Fruit fly (Drosophila melanogaster) whole organism, embryonic: ENCODE data around the gene Ccdc114.

Source experiments
- BEAF-32 ChIP-seq: fragments of 200-800 bp; sonication (Bioruptor generic); optimal IDR thresholded peaks from 3 replicates; lab custom pipeline; 2017; ENCODE audit warnings: missing biosample characterization, missing genetic modification characterization, mild to moderate bottlenecking, moderate library complexity, missing genetic modification reagents
- Bgb ChIP-seq: fragments of 200-800 bp; sonication (Bioruptor generic); IDR thresholded peaks from 2 replicates; pipeline ENCODE4 v1.3.6; 2022; ENCODE audit warnings: missing biosample characterization, missing genetic modification characterization; ENCODE audit not compliant: partially characterized antibody
- CG1024 ChIP-seq: fragments of 200-800 bp; sonication (Bioruptor generic); IDR thresholded peaks from 2 replicates; pipeline ENCODE4 v1.3.6; 2022; ENCODE audit warnings: missing biosample characterization, missing genetic modification characterization
- CG10267 ChIP-seq: fragments of 200-800 bp; sonication (Bioruptor generic); optimal IDR thresholded peaks from 2 replicates; lab custom pipeline; 2018; ENCODE audit warnings: missing biosample characterization, mild to moderate bottlenecking, missing genetic modification characterization, moderate library complexity
- CG10321 ChIP-seq: fragments of 200-800 bp; sonication (Bioruptor generic); IDR thresholded peaks from 2 replicates; pipeline ENCODE4 v1.3.6; 2022; ENCODE audit warnings: missing biosample characterization, missing genetic modification characterization
- CG10654 ChIP-seq: fragments of 200-800 bp; sonication (Bioruptor generic); optimal IDR thresholded peaks from 2 replicates; lab custom pipeline; 2016; ENCODE audit warnings: missing biosample characterization, missing genetic modification characterization
- CG12769 ChIP-seq: fragments of 200-800 bp; sonication (Bioruptor generic); optimal IDR thresholded peaks from 2 replicates; lab custom pipeline; 2019; ENCODE audit warnings: missing biosample characterization, mild to moderate bottlenecking, missing genetic modification characterization, moderate library complexity
- CG14050 ChIP-seq: fragments of 200-800 bp; sonication (Bioruptor generic); IDR thresholded peaks from 3 replicates; pipeline ENCODE4 v1.3.6; 2022; ENCODE audit warnings: missing biosample characterization, missing genetic modification characterization
- CG14710 ChIP-seq: fragments of 200-800 bp; sonication (Bioruptor generic); optimal IDR thresholded peaks from 3 replicates; lab custom pipeline; 2019; ENCODE audit warnings: missing biosample characterization, mild to moderate bottlenecking, missing genetic modification characterization, moderate library complexity
- CG16813 ChIP-seq: fragments of 200-800 bp; sonication (Bioruptor generic); IDR thresholded peaks from 3 replicates; pipeline ENCODE4 v1.3.6; 2022; ENCODE audit warnings: missing biosample characterization, missing genetic modification characterization; ENCODE audit not compliant: partially characterized antibody
- CG2116 ChIP-seq: fragments of 200-800 bp; sonication (Bioruptor generic); optimal IDR thresholded peaks from 3 replicates; lab custom pipeline; 2018; ENCODE audit warnings: missing biosample characterization, mild to moderate bottlenecking, missing genetic modification characterization
- CG2199 ChIP-seq: fragments of 200-800 bp; sonication (Bioruptor generic); IDR thresholded peaks from 3 replicates; pipeline ENCODE4 v1.3.6; 2022; ENCODE audit warnings: missing biosample characterization, missing genetic modification characterization
- CG30403 ChIP-seq: fragments of 200-800 bp; sonication (Bioruptor generic); optimal IDR thresholded peaks from 3 replicates; lab custom pipeline; 2016; ENCODE audit warnings: missing biosample characterization, missing genetic modification characterization
- CG3065 ChIP-seq: fragments of 200-800 bp; sonication (Bioruptor generic); optimal IDR thresholded peaks from 2 replicates; lab custom pipeline; 2016; ENCODE audit warnings: missing biosample characterization, missing genetic modification characterization
- CG3163 ChIP-seq: fragments of 200-800 bp; sonication (Bioruptor generic); optimal IDR thresholded peaks from 3 replicates; lab custom pipeline; 2016; ENCODE audit warnings: missing biosample characterization, missing genetic modification characterization
- CG3838 ChIP-seq: fragments of 200-800 bp; sonication (Bioruptor generic); optimal IDR thresholded peaks from 3 replicates; lab custom pipeline; 2016; ENCODE audit warnings: missing biosample characterization, missing genetic modification characterization
- CG4820 ChIP-seq: fragments of 200-800 bp; sonication (Bioruptor generic); optimal IDR thresholded peaks from 3 replicates; lab custom pipeline; 2016; ENCODE audit warnings: missing biosample characterization, missing genetic modification characterization
- CG5953 ChIP-seq: fragments of 200-800 bp; sonication (Bioruptor generic); IDR thresholded peaks from 2 replicates; pipeline ENCODE4 v1.3.6; 2022; ENCODE audit warnings: missing biosample characterization, missing genetic modification characterization
- CG6683 ChIP-seq: fragments of 200-800 bp; sonication (Bioruptor generic); optimal IDR thresholded peaks from 2 replicates; lab custom pipeline; 2017; ENCODE audit warnings: missing biosample characterization, mild to moderate bottlenecking, missing genetic modification characterization, missing genetic modification reagents
- CG8281 ChIP-seq: fragments of 200-800 bp; sonication (Bioruptor generic); optimal IDR thresholded peaks from 2 replicates; lab custom pipeline; 2018; ENCODE audit warnings: missing biosample characterization, mild to moderate bottlenecking, missing genetic modification characterization, moderate library complexity
- CG9437 ChIP-seq: fragments of 200-800 bp; sonication (Bioruptor generic); optimal IDR thresholded peaks from 2 replicates; lab custom pipeline; 2018; ENCODE audit warnings: missing biosample characterization, mild to moderate bottlenecking, missing genetic modification characterization
- Doc2 ChIP-seq: fragments of 200-800 bp; sonication (Bioruptor generic); IDR thresholded peaks from 2 replicates; pipeline ENCODE4 v1.3.6; 2022; ENCODE audit warnings: missing biosample characterization, missing genetic modification characterization
- Doc3 ChIP-seq: fragments of 200-800 bp; sonication (Bioruptor generic); IDR thresholded peaks from 3 replicates; pipeline ENCODE4 v1.3.6; 2022; ENCODE audit warnings: missing biosample characterization, missing genetic modification characterization; ENCODE audit not compliant: partially characterized antibody
- Dp ChIP-seq: fragments of 200-800 bp; sonication (Bioruptor generic); optimal IDR thresholded peaks from 2 replicates; lab custom pipeline; 2018; ENCODE audit warnings: missing biosample characterization, mild to moderate bottlenecking, missing genetic modification characterization, moderate library complexity
- Gug ChIP-seq: fragments of 200-800 bp; sonication (Bioruptor generic); IDR thresholded peaks from 4 replicates; pipeline ENCODE4 v1.3.6; 2022; ENCODE audit warnings: missing biosample characterization, missing genetic modification characterization
- HHEX ChIP-seq: fragments of 200-800 bp; sonication (Bioruptor generic); optimal IDR thresholded peaks from 3 replicates; lab custom pipeline; 2017; ENCODE audit warnings: missing biosample characterization, mild to moderate bottlenecking, missing genetic modification characterization, missing genetic modification reagents
- Nf-YA ChIP-seq: fragments of 200-800 bp; sonication (Bioruptor generic); IDR thresholded peaks from 2 replicates; pipeline ENCODE4 v1.3.6; 2022; ENCODE audit warnings: missing biosample characterization, missing genetic modification characterization
- Scr ChIP-seq: fragments of 200-800 bp; sonication (Bioruptor generic); IDR thresholded peaks from 2 replicates; pipeline ENCODE4 v1.3.6; 2022; ENCODE audit warnings: missing biosample characterization, missing genetic modification characterization; ENCODE audit not compliant: partially characterized antibody
- Tbp ChIP-seq: fragments of >200 bp; optimal IDR thresholded peaks from 2 replicates; lab custom pipeline; 2018; ENCODE audit warnings: missing biosample characterization, missing genetic modification characterization
- ato ChIP-seq: fragments of 200-800 bp; sonication (Bioruptor generic); IDR thresholded peaks from 2 replicates; pipeline ENCODE4 v1.3.6; 2022; ENCODE audit warnings: missing biosample characterization, missing genetic modification characterization; ENCODE audit not compliant: partially characterized antibody
- bsh ChIP-seq, 2 experiments: fragments of 200-800 bp; sonication (Bioruptor generic); optimal IDR thresholded peaks; 2 replicates each; lab custom pipeline; 2017 to 2018; ENCODE audit warnings: mild to moderate bottlenecking in 2 of 2, missing biosample characterization in 2 of 2, missing genetic modification characterization in 2 of 2, moderate library complexity in 1 of 2
- chif ChIP-seq, 2 experiments: fragments of 200-800 bp; sonication (Bioruptor generic); optimal IDR thresholded peaks; 3 replicates each; lab custom pipeline; 2016; ENCODE audit warnings: missing biosample characterization in 2 of 2, missing genetic modification characterization in 2 of 2
- crp ChIP-seq, 2 experiments: fragments of 200-800 bp; sonication (Bioruptor generic); optimal IDR thresholded peaks; 2 replicates in 1 of 2; 3 replicates in 1 of 2; lab custom pipeline; 2017; ENCODE audit warnings: missing biosample characterization in 2 of 2, missing genetic modification characterization in 2 of 2, mild to moderate bottlenecking in 1 of 2, moderate library complexity in 1 of 2
- dmrt11E ChIP-seq: fragments of 200-800 bp; sonication (Bioruptor generic); optimal IDR thresholded peaks from 3 replicates; lab custom pipeline; 2018; ENCODE audit warnings: missing biosample characterization, mild to moderate bottlenecking, missing genetic modification characterization, moderate library complexity
- fd102C ChIP-seq: fragments of 200-800 bp; sonication (Bioruptor generic); optimal IDR thresholded peaks from 2 replicates; lab custom pipeline; 2018; ENCODE audit warnings: missing biosample characterization, mild to moderate bottlenecking, missing genetic modification characterization, moderate library complexity
- fd96Cb ChIP-seq: fragments of 200-800 bp; sonication (Bioruptor generic); optimal IDR thresholded peaks from 2 replicates; lab custom pipeline; 2018; ENCODE audit warnings: missing biosample characterization, mild to moderate bottlenecking, missing genetic modification characterization, moderate library complexity
- hb ChIP-seq: fragments of 200-800 bp; sonication (Bioruptor generic); IDR thresholded peaks from 3 replicates; pipeline ENCODE4 v1.3.6; 2022; ENCODE audit warnings: missing biosample characterization, missing genetic modification characterization; ENCODE audit not compliant: partially characterized antibody
- her ChIP-seq: fragments of 200-800 bp; sonication (Bioruptor generic); optimal IDR thresholded peaks from 2 replicates; lab custom pipeline; 2016; ENCODE audit warnings: missing biosample characterization, missing genetic modification characterization
- knrl ChIP-seq: fragments of 200-800 bp; sonication (Bioruptor generic); IDR thresholded peaks from 3 replicates; pipeline ENCODE4 v1.3.6; 2022; ENCODE audit warnings: missing biosample characterization, missing genetic modification characterization; ENCODE audit not compliant: partially characterized antibody
- nmo ChIP-seq: fragments of 200-800 bp; sonication (Bioruptor generic); optimal IDR thresholded peaks from 2 replicates; lab custom pipeline; 2018; ENCODE audit warnings: missing biosample characterization, mild to moderate bottlenecking, missing genetic modification characterization, moderate library complexity
- onecut ChIP-seq: fragments of 200-800 bp; sonication (Bioruptor generic); IDR thresholded peaks from 2 replicates; pipeline ENCODE4 v1.3.6; 2022; ENCODE audit warnings: missing biosample characterization, missing genetic modification characterization
- peb ChIP-seq: fragments of 200-800 bp; sonication (Bioruptor generic); IDR thresholded peaks from 2 replicates; pipeline ENCODE4 v1.3.6; 2022; ENCODE audit warnings: missing biosample characterization, missing genetic modification characterization
- rib ChIP-seq: fragments of 200-800 bp; sonication (Bioruptor generic); IDR thresholded peaks from 2 replicates; pipeline ENCODE4 v1.3.6; 2022; ENCODE audit warnings: missing biosample characterization, missing genetic modification characterization
- slou ChIP-seq: fragments of 200-800 bp; sonication (Bioruptor generic); optimal IDR thresholded peaks from 3 replicates; lab custom pipeline; 2016; ENCODE audit warnings: missing biosample characterization, missing genetic modification characterization
- so ChIP-seq: fragments of 200-800 bp; sonication (Bioruptor generic); IDR thresholded peaks from 3 replicates; pipeline ENCODE4 v1.3.6; 2022; ENCODE audit warnings: missing biosample characterization, missing genetic modification characterization
- stwl ChIP-seq: fragments of 200-800 bp; sonication (Bioruptor generic); optimal IDR thresholded peaks from 3 replicates; lab custom pipeline; 2018; ENCODE audit warnings: missing biosample characterization, mild to moderate bottlenecking, missing genetic modification characterization, moderate library complexity
- tio ChIP-seq: fragments of 200-800 bp; sonication (Bioruptor generic); optimal IDR thresholded peaks from 2 replicates; lab custom pipeline; 2017; ENCODE audit warnings: missing biosample characterization, missing genetic modification characterization, inconsistent platforms
- zfh1 ChIP-seq: fragments of 200-800 bp; sonication (Bioruptor generic); IDR thresholded peaks from 3 replicates; pipeline ENCODE4 v1.3.6; 2022; ENCODE audit warnings: missing biosample characterization, missing genetic modification characterization

The Ccdc114 gene

dm6 chr3R:16617650-16618049 lies 6.9 kb downstream of the Ccdc114 start, which contains the start of gene CG17560:
Gene CG17560, plus strand, starts transcription at chr3R:16617950.
- no peak for TF ChIP-seq so (GFP tag; lab: Robert Waterston, UW)
- 0 out of 3 replicates have a peak, but pooled peaks have one; percentile 23 for TF ChIP-seq Doc3
- TF ChIP-seq CG3065: no peak
- TF ChIP-seq rib (GFP tag; lab: Robert Waterston, UW): no peak
- TF ChIP-seq chif (GFP tag; optimal IDR thresholded peaks at IDR 0.05; lab: Kevin White, UChicago): no peak
- TF ChIP-seq Tbp: no peak
- no peak for TF ChIP-seq Bgb (GFP tag; lab: Robert Waterston, UW)
- TF ChIP-seq CG3163 (GFP tag; lab: Kevin White, UChicago): no peak
- TF ChIP-seq BEAF-32: peak; percentile 3
- TF ChIP-seq CG10654 (GFP tag; lab: Kevin White, UChicago): no peak
- TF ChIP-seq slou: no peak
- no peak for TF ChIP-seq nmo (GFP tag; lab: Kevin White, UChicago)
- TF ChIP-seq bsh (GFP tag; optimal IDR thresholded peaks at IDR 0.05; lab: Kevin White, UChicago): no peak
- TF ChIP-seq CG4820 (GFP tag; lab: Kevin White, UChicago): no peak
- no peak for TF ChIP-seq CG1024
- no peak for TF ChIP-seq HHEX

dm6 chr3R:16615009-16615408 lies 9.5 kb downstream of the Ccdc114 start, which contains the start of gene CG17562:
Gene CG17562, plus strand, starts transcription at chr3R:16615309.
- TF ChIP-seq zfh1 (GFP tag; lab: Robert Waterston, UW) (no peak), CG12769 (tag; lab: Kevin White, UChicago) (no peak), CG3838 (GFP tag; lab: Kevin White, UChicago) (no peak), dmrt11E (tag; lab: Kevin White, UChicago) (no peak), CG2199 (GFP tag; lab: Robert Waterston, UW) (no peak)

- TF ChIP-seq fd102C (GFP tag; lab: Kevin White, UChicago) (no peak), Doc2 (no peak), Nf-YA (no peak), hb (peak; percentile 65), CG14710 (tag; lab: Kevin White, UChicago) (peak; percentile 51), CG30403 (GFP tag; lab: Kevin White, UChicago) (peak; percentile 9), CG8281 (tag; lab: Kevin White, UChicago) (no peak), CG16813 (GFP tag; lab: Robert Waterston, UW) (peak; percentile 80), CG10267 (peak; percentile 17), Dp (GFP tag; lab: Kevin White, UChicago) (peak; percentile 78), Scr (GFP tag; lab: Robert Waterston, UW) (peak; percentile 83), stwl (tag; lab: Kevin White, UChicago) (peak; percentile 67), CG2116 (GFP tag; lab: Kevin White, UChicago) (peak; percentile 60), CG14050 (0 out of 3 replicates have a peak, but pooled peaks have one; percentile 21), ato (peak; percentile 63), peb (GFP tag; lab: Robert Waterston, UW) (no peak), crp (GFP tag; optimal IDR thresholded peaks at IDR 0.05; lab: Kevin White, UChicago) (peak; percentile 63 to 91), CG5953 (GFP tag; lab: Robert Waterston, UW) (no peak), CG4820 (GFP tag; lab: Kevin White, UChicago) (no peak), CG9437 (GFP tag; lab: Kevin White, UChicago) (no peak), CG6683 (GFP tag; lab: Kevin White, UChicago) (no peak), knrl (GFP tag; lab: Robert Waterston, UW) (peak; percentile 85), fd96Cb (tag; lab: Kevin White, UChicago) (no peak), her (GFP tag; lab: Kevin White, UChicago) (no peak), tio (GFP tag; lab: Kevin White, UChicago) (no peak), CG10321 (GFP tag; lab: Robert Waterston, UW) (no peak), Gug (GFP tag; lab: Robert Waterston, UW) (peak; percentile 25; the same call in 1 of the 4 replicates), onecut (GFP tag; lab: Robert Waterston, UW) (peak; percentile 71)
Measured at dm6 chr3R:16614241-16614640, 10.3 kb downstream of the Ccdc114 start, which contains the start of gene CG10340. Gene CG10340, minus strand, starts transcription at chr3R:16614391.
